Worm (Caenorhabditis elegans): ENCODE results near the gene C33H5.16.

The C33H5.16 gene

ce11 chrIV:7815683-7816183 is 12.6 kb upstream of the C33H5.16 start, which contains the start of gene cdgs-1 (continued):
- TF ChIP-seq ceh-8 (GFP tag; optimal IDR thresholded peaks at IDR 0.05), result no peak
- TF ChIP-seq egl-13 (tag; optimal IDR thresholded peaks at IDR 0.05), result no peak
- TF ChIP-seq lin-14 (GFP tag; optimal IDR thresholded peaks at IDR 0.05), result peak; percentile 85
- TF ChIP-seq jun-1 (tag; optimal IDR thresholded peaks at IDR 0.05), result no peak
- peak; percentile 23 for TF ChIP-seq rnt-1 (tag; optimal IDR thresholded peaks at IDR 0.05)
- no peak for TF ChIP-seq lir-3 (tag; optimal IDR thresholded peaks at IDR 0.05; ENCODE audit: poor library complexity)
- TF ChIP-seq alr-1 (tag; optimal IDR thresholded peaks at IDR 0.05; ENCODE audit: borderline replicate concordance), result no peak
- TF ChIP-seq C16A3.4 (tag; optimal IDR thresholded peaks at IDR 0.05), result peak; percentile 25
- TF ChIP-seq mep-1 (tag; optimal IDR thresholded peaks at IDR 0.05), result peak; percentile 78
- peak; percentile 36 to 41 (median 36) for TF ChIP-seq dpl-1 (GFP tag; optimal IDR thresholded peaks at IDR 0.05)
- peak; percentile 69 for TF ChIP-seq blmp-1 (tag; optimal IDR thresholded peaks at IDR 0.05)
- no peak for TF ChIP-seq nhr-19 (GFP tag; conservative IDR thresholded peaks at IDR 0.05)
- TF ChIP-seq ztf-11 (tag; optimal IDR thresholded peaks at IDR 0.05), result no peak
- TF ChIP-seq ceh-88 (GFP tag; IDR thresholded peaks at IDR 0.05), result no peak
- no peak for TF ChIP-seq nhr-28 (tag; optimal IDR thresholded peaks at IDR 0.05)
- TF ChIP-seq mab-9 (GFP tag; IDR thresholded peaks at IDR 0.05), result no peak
- no peak for TF ChIP-seq zip-4 (GFP tag; optimal IDR thresholded peaks at IDR 0.05)
- TF ChIP-seq sptf-1 (tag; optimal IDR thresholded peaks at IDR 0.05), result no peak
- TF ChIP-seq nhr-76 (tag; optimal IDR thresholded peaks at IDR 0.05), result no peak
- TF ChIP-seq dsc-1 (tag; optimal IDR thresholded peaks at IDR 0.05), result peak; percentile 12
- peak; percentile 29 for TF ChIP-seq nhr-47 (tag; optimal IDR thresholded peaks at IDR 0.05)
- no peak for TF ChIP-seq aha-1 (tag; optimal IDR thresholded peaks at IDR 0.05)
- no peak for TF ChIP-seq pax-3 (tag; optimal IDR thresholded peaks at IDR 0.05)
- no peak for TF ChIP-seq C04F5.9 (tag; optimal IDR thresholded peaks at IDR 0.05)
- TF ChIP-seq vab-15 (tag; optimal IDR thresholded peaks at IDR 0.05), result no peak
- peak in 1 of 3 experiments; percentile 57 for TF ChIP-seq ceh-82 (tag; optimal IDR thresholded peaks at IDR 0.05)
- peak; percentile 33 for TF ChIP-seq nhr-85 (tag)
- TF ChIP-seq efl-1 (optimal IDR thresholded peaks at IDR 0.05), result peak; percentile 46 to 57
- peak; percentile 40 to 88 for TF ChIP-seq efl-1 (GFP tag; optimal IDR thresholded peaks at IDR 0.05 in 1 of 2)
- peak; percentile 65 for TF ChIP-seq fkh-10 (GFP tag; optimal IDR thresholded peaks at IDR 0.05)
- TF ChIP-seq nhr-77 (tag; optimal IDR thresholded peaks at IDR 0.05), result no peak
- no peak for TF ChIP-seq ceh-63 (GFP tag; optimal IDR thresholded peaks at IDR 0.05)
- peak; percentile 41 to 73 for TF ChIP-seq lin-35 (GFP tag; optimal IDR thresholded peaks at IDR 0.05)
- TF ChIP-seq nhr-237 (tag; optimal IDR thresholded peaks at IDR 0.05), result no peak
- no peak for TF ChIP-seq lin-13 (GFP tag; optimal IDR thresholded peaks at IDR 0.05)
- TF ChIP-seq lsy-2 (tag; optimal IDR thresholded peaks at IDR 0.05), result peak; percentile 45 to 70
- TF ChIP-seq nhr-90 (tag; optimal IDR thresholded peaks at IDR 0.05; ENCODE audit: poor library complexity), result no peak
- peak; percentile 70 for TF ChIP-seq snu-23 (GFP tag; optimal IDR thresholded peaks at IDR 0.05)
- TF ChIP-seq xbp-1 (tag; optimal IDR thresholded peaks at IDR 0.05), result peak; percentile 18
- no peak for TF ChIP-seq sox-4 (tag; optimal IDR thresholded peaks at IDR 0.05)
- TF ChIP-seq ama-1 (optimal IDR thresholded peaks at IDR 0.05), result no peak
- TF ChIP-seq nhr-20 (tag; optimal IDR thresholded peaks at IDR 0.05), result peak; percentile 73
- no peak for TF ChIP-seq egl-27 (tag; optimal IDR thresholded peaks at IDR 0.05)
- TF ChIP-seq lin-15B (tag; optimal IDR thresholded peaks at IDR 0.05), result no peak
- TF ChIP-seq mef-2 (tag; optimal IDR thresholded peaks at IDR 0.05), result no peak
- peak; percentile 28 for TF ChIP-seq swsn-7 (tag; optimal IDR thresholded peaks at IDR 0.05)
- TF ChIP-seq nhr-71 (tag; optimal IDR thresholded peaks at IDR 0.05), result peak; percentile 75
- TF ChIP-seq nhr-84 (tag; optimal IDR thresholded peaks at IDR 0.05), result no peak
- TF ChIP-seq nhr-11 (tag; optimal IDR thresholded peaks at IDR 0.05), result no peak
- TF ChIP-seq pqm-1 (tag; optimal IDR thresholded peaks at IDR 0.05), result no peak
- no peak for TF ChIP-seq tlp-1 (tag; optimal IDR thresholded peaks at IDR 0.05)
- TF ChIP-seq unc-86 (tag; optimal IDR thresholded peaks at IDR 0.05), result no peak
- TF ChIP-seq nhr-12 (tag; optimal IDR thresholded peaks at IDR 0.05), result no peak
- TF ChIP-seq zag-1 (tag; optimal IDR thresholded peaks at IDR 0.05), result no peak

Measured in whole organism, L1 larva.